Worm (Caenorhabditis elegans): ENCODE measurements around the gene C04G6.6.

Gene C04G6.6

ce11 chrII:5097463-5097862 is 2.1 kb downstream of the C04G6.6 start:
- peak; percentile 92 for TF ChIP-seq egrh-3 (GFP tag; IDR thresholded peaks at IDR 0.05)

- no peak for TF ChIP-seq attf-3 (GFP tag; conservative IDR thresholded peaks at IDR 0.05)
- no peak for TF ChIP-seq ztf-28 (GFP tag; IDR thresholded peaks at IDR 0.05)
- TF ChIP-seq F37B4.10 (GFP tag; IDR thresholded peaks at IDR 0.05), result no peak
- TF ChIP-seq ZK185.1 (tag; optimal IDR thresholded peaks at IDR 0.05; ENCODE audit: poor library complexity, severe bottlenecking), result no peak
- no peak for TF ChIP-seq lin-54 (GFP tag; optimal IDR thresholded peaks at IDR 0.05)
- TF ChIP-seq efl-1 (GFP tag; optimal IDR thresholded peaks at IDR 0.05), result no peak
- TF ChIP-seq chd-7 (tag; optimal IDR thresholded peaks at IDR 0.05), result no peak
- TF ChIP-seq akir-1 (GFP tag; optimal IDR thresholded peaks at IDR 0.05), result no peak
- TF ChIP-seq mxl-1 (tag; optimal IDR thresholded peaks at IDR 0.05), result no peak
- TF ChIP-seq pbrm-1 (GFP tag; IDR thresholded peaks at IDR 0.05), result no peak
- no peak for TF ChIP-seq nhr-27 (tag; optimal IDR thresholded peaks at IDR 0.05)
Observed at ce11 chrII:5093945-5094344, 5.6 kb downstream of the C04G6.6 start, which contains the start of gene C04G6.13. Gene C04G6.13 (plus strand): TSS chrII:5094245.

- TF ChIP-seq pha-4 (tag; optimal IDR thresholded peaks at IDR 0.05), result peak; percentile 48
- TF ChIP-seq attf-5 (GFP tag; optimal IDR thresholded peaks at IDR 0.05), result peak; percentile 56
- peak; percentile 52 for TF ChIP-seq nhr-80 (tag; optimal IDR thresholded peaks at IDR 0.05)
- no peak for TF ChIP-seq egl-18 (GFP tag; IDR thresholded peaks at IDR 0.05)
- peak; percentile 92; the same call in 1 of the 2 replicates for TF ChIP-seq hmg-1.2 (GFP tag; IDR thresholded peaks at IDR 0.05)
- no peak for TF ChIP-seq him-1 (tag; optimal IDR thresholded peaks at IDR 0.05)
- TF ChIP-seq ztf-6 (GFP tag; IDR thresholded peaks at IDR 0.05), result no peak
- no peak for TF ChIP-seq K12H6.12 (tag; optimal IDR thresholded peaks at IDR 0.05)
Observed at ce11 chrII:5092362-5093281, 6.9 kb downstream of the C04G6.6 start, which contains the start of gene C04G6.2. Gene C04G6.2 (plus strand): TSS chrII:5093231.

ce11 chrII:5091640-5092243 is 7.8 kb downstream of the C04G6.6 start, which contains the start of gene pld-1:
Gene pld-1 (minus strand): TSS chrII:5091690.
- TF ChIP-seq dpl-1 (GFP tag; optimal IDR thresholded peaks at IDR 0.05) (peak; percentile 49), madf-6 (GFP tag; IDR thresholded peaks at IDR 0.05) (peak; percentile 96), F49E8.2 (tag; optimal IDR thresholded peaks at IDR 0.05; ENCODE audit: insufficient read depth) (peak; percentile 65), lin-35 (GFP tag; optimal IDR thresholded peaks at IDR 0.05) (no peak), tbp1 (GFP tag; optimal IDR thresholded peaks at IDR 0.05) (peak; percentile 25), xnd-1 (tag; optimal IDR thresholded peaks at IDR 0.05) (peak; percentile 93), snpc-1.3 (tag; optimal IDR thresholded peaks at IDR 0.05; ENCODE audit: insufficient read depth) (peak; percentile 43), snpc-1.1 (tag; optimal IDR thresholded peaks at IDR 0.05; ENCODE audit: insufficient read depth) (peak; percentile 43), akir-1 (GFP tag; optimal IDR thresholded peaks at IDR 0.05) (no peak), ztf-26 (tag; optimal IDR thresholded peaks at IDR 0.05) (no peak), madf-3 (GFP tag; IDR thresholded peaks at IDR 0.05) (no peak), nhr-179 (tag; optimal IDR thresholded peaks at IDR 0.05) (no peak), lsy-27 (tag; optimal IDR thresholded peaks at IDR 0.05; ENCODE audit: borderline replicate concordance, insufficient read depth) (no peak), ZK185.1 (tag; optimal IDR thresholded peaks at IDR 0.05; ENCODE audit: poor library complexity, severe bottlenecking) (no peak), snpc-4 (GFP tag; optimal IDR thresholded peaks at IDR 0.05) (no peak), snpc-4 (tag; optimal IDR thresholded peaks at IDR 0.05) (peak in 1 of 4 experiments; percentile 7), snpc-3.4 (tag; optimal IDR thresholded peaks at IDR 0.05) (peak; percentile 76), ceh-58 (GFP tag; IDR thresholded peaks at IDR 0.05) (no peak), efl-1 (GFP tag; optimal IDR thresholded peaks at IDR 0.05) (peak; percentile 80), T26A5.8 (tag; optimal IDR thresholded peaks at IDR 0.05) (no peak), lsl-1 (GFP tag; optimal IDR thresholded peaks at IDR 0.05) (peak; percentile 97), lag-1 (GFP tag; IDR thresholded peaks at IDR 0.05) (no peak), madf-8 (GFP tag; conservative IDR thresholded peaks at IDR 0.05) (peak; percentile 86)

Measured in whole organism, young adult.